Worm (Caenorhabditis elegans) whole organism, young adult: Measurements from ENCODE around the gene pals-17.

Source experiments
- B0035.1 ChIP-seq: sonication (generic microtip); optimal IDR thresholded peaks from 2 replicates; lab custom pipeline; 2016; ENCODE audit warnings: missing genetic modification characterization, mild to moderate bottlenecking, missing compliant biosample characterization, missing genotype, missing genetic modification reagents
- B0336.3 ChIP-seq: fragments of 200-800 bp; sonication (Bioruptor generic); IDR thresholded peaks from 2 replicates; pipeline ENCODE4 v1.3.6; 2022; ENCODE audit warnings: missing genetic modification characterization, missing compliant biosample characterization
- D2030.7 ChIP-seq: fragments of 200-800 bp; sonication (Bioruptor generic); IDR thresholded peaks from 2 replicates; pipeline ENCODE4 v1.3.6; 2022; ENCODE audit warnings: missing genetic modification reagents, missing genetic modification characterization, missing compliant biosample characterization
- F10E7.11 ChIP-seq: sonication (generic microtip); optimal IDR thresholded peaks from 2 replicates; lab custom pipeline; 2017; ENCODE audit warnings: mild to moderate bottlenecking, missing genetic modification characterization, moderate library complexity, missing compliant biosample characterization
- F22D6.2 ChIP-seq: sonication (generic microtip); optimal IDR thresholded peaks from 2 replicates; lab custom pipeline; 2016; ENCODE audit warnings: mild to moderate bottlenecking, missing genetic modification characterization, missing compliant biosample characterization
- F23B12.7 ChIP-seq: sonication (generic microtip); optimal IDR thresholded peaks from 2 replicates; lab custom pipeline; 2017; ENCODE audit warnings: missing genetic modification characterization, mild to moderate bottlenecking, missing compliant biosample characterization, antibody characterized with exemption, moderate library complexity; ENCODE audit not compliant: insufficient read depth
- F37B4.10 ChIP-seq: fragments of 200-800 bp; sonication (Bioruptor generic); IDR thresholded peaks from 2 replicates; pipeline ENCODE4 v1.3.6; 2022; ENCODE audit warnings: missing genetic modification characterization, missing compliant biosample characterization
- F39B2.1 ChIP-seq: fragments of 200-800 bp; sonication (Bioruptor generic); IDR thresholded peaks from 2 replicates; pipeline ENCODE4 v1.3.6; 2022; ENCODE audit warnings: missing genetic modification reagents, missing genetic modification characterization, missing compliant biosample characterization
- T26A5.8 ChIP-seq: sonication (generic microtip); optimal IDR thresholded peaks from 2 replicates; lab custom pipeline; 2016; ENCODE audit warnings: missing genetic modification characterization, missing compliant biosample characterization
- Y53F4B.3 ChIP-seq: fragments of 200-800 bp; sonication (Bioruptor generic); IDR thresholded peaks from 2 replicates; pipeline ENCODE4 v1.3.6; 2022; ENCODE audit warnings: missing genetic modification reagents, missing genetic modification characterization, missing compliant biosample characterization
- Y53G8AR.9 ChIP-seq: fragments of 200-800 bp; sonication (Bioruptor generic); conservative IDR thresholded peaks from 2 replicates; pipeline ENCODE4 v1.3.6; 2022; ENCODE audit warnings: missing genetic modification reagents, missing genetic modification characterization, missing compliant biosample characterization
- Y56A3A.18 ChIP-seq: fragments of 200-800 bp; sonication (Bioruptor generic); IDR thresholded peaks from 2 replicates; pipeline ENCODE4 v1.3.6; 2022; ENCODE audit warnings: missing genetic modification reagents, missing genetic modification characterization, missing compliant biosample characterization
- Y95B8A.8 ChIP-seq: fragments of 200-800 bp; sonication (Bioruptor generic); IDR thresholded peaks from 2 replicates; pipeline ENCODE4 v1.3.6; 2022; ENCODE audit warnings: missing genetic modification reagents, missing genetic modification characterization, missing compliant biosample characterization
- akir-1 ChIP-seq: fragments of 200-800 bp; sonication (Bioruptor generic); optimal IDR thresholded peaks from 2 replicates; lab custom pipeline; 2018; ENCODE audit warnings: mild to moderate bottlenecking, missing genetic modification characterization, moderate library complexity, missing compliant biosample characterization
- ama-1 ChIP-seq, 3 experiments: fragments of 150-350 bp in 1 of 3; sonication (generic microtip) in 2 of 3; optimal IDR thresholded peaks; 2 replicates each; lab custom pipeline; 2014 to 2018; ENCODE audit warnings: missing biosample characterization in 2 of 3, missing genetic modification characterization in 2 of 3, missing genetic modification reagents in 2 of 3
- aptf-2 ChIP-seq: fragments of 200-800 bp; sonication (Bioruptor generic); conservative IDR thresholded peaks from 2 replicates; pipeline ENCODE4 v1.3.6; 2022; ENCODE audit warnings: missing genetic modification reagents, missing genetic modification characterization, missing compliant biosample characterization
- bed-1 ChIP-seq: fragments of 200-800 bp; sonication (Bioruptor generic); IDR thresholded peaks from 2 replicates; pipeline ENCODE4 v1.3.6; 2022; ENCODE audit warnings: missing genetic modification reagents, missing genetic modification characterization, missing compliant biosample characterization
- cebp-2 ChIP-seq: fragments of 200-800 bp; sonication (Bioruptor generic); IDR thresholded peaks from 2 replicates; pipeline ENCODE4 v1.3.6; 2022; ENCODE audit warnings: missing genetic modification characterization, missing compliant biosample characterization
- ceh-58 ChIP-seq: fragments of 200-800 bp; sonication (Bioruptor generic); IDR thresholded peaks from 2 replicates; pipeline ENCODE4 v1.3.6; 2022; ENCODE audit warnings: missing genetic modification characterization, missing compliant biosample characterization
- ceh-91 ChIP-seq: fragments of 200-800 bp; sonication (Bioruptor generic); IDR thresholded peaks from 2 replicates; pipeline ENCODE4 v1.3.6; 2022; ENCODE audit warnings: missing genetic modification reagents, missing genetic modification characterization, missing compliant biosample characterization
- efl-1 ChIP-seq: fragments of 150-350 bp; optimal IDR thresholded peaks from 2 replicates; lab custom pipeline; 2014; ENCODE audit warnings: missing biosample characterization, missing genetic modification reagents, missing genetic modification characterization
- egl-18 ChIP-seq: fragments of 200-800 bp; sonication (Bioruptor generic); IDR thresholded peaks from 2 replicates; pipeline ENCODE4 v1.3.6; 2022; ENCODE audit warnings: missing genetic modification reagents, missing genetic modification characterization, missing compliant biosample characterization
- egrh-3 ChIP-seq: fragments of 200-800 bp; sonication (Bioruptor generic); IDR thresholded peaks from 2 replicates; pipeline ENCODE4 v1.3.6; 2022; ENCODE audit warnings: missing genetic modification reagents, missing genetic modification characterization, missing compliant biosample characterization
- ekl-4 ChIP-seq: fragments of 200-800 bp; sonication (Bioruptor generic); IDR thresholded peaks from 2 replicates; pipeline ENCODE4 v1.3.6; 2022; ENCODE audit warnings: missing genetic modification reagents, missing genetic modification characterization, missing compliant biosample characterization
- gei-17 ChIP-seq: fragments of 200-800 bp; sonication (Bioruptor generic); optimal IDR thresholded peaks from 2 replicates; lab custom pipeline; 2018; ENCODE audit warnings: mild to moderate bottlenecking, missing genetic modification characterization, missing compliant biosample characterization
- hmg-1.2 ChIP-seq: fragments of 200-800 bp; sonication (Bioruptor generic); IDR thresholded peaks from 2 replicates; pipeline ENCODE4 v1.3.6; 2022; ENCODE audit warnings: missing genetic modification reagents, missing genetic modification characterization, missing compliant biosample characterization
- lag-1 ChIP-seq: fragments of 200-800 bp; sonication (Bioruptor generic); IDR thresholded peaks from 2 replicates; pipeline ENCODE4 v1.3.6; 2022; ENCODE audit warnings: missing genetic modification reagents, missing genetic modification characterization, missing compliant biosample characterization
- let-526 ChIP-seq: fragments of 200-800 bp; sonication (Bioruptor generic); IDR thresholded peaks from 2 replicates; pipeline ENCODE4 v1.3.6; 2022; ENCODE audit warnings: missing genetic modification reagents, missing genetic modification characterization, missing compliant biosample characterization
- let-607 ChIP-seq, 2 experiments: fragments of 200-800 bp in 1 of 2; sonication (Bioruptor generic) in 1 of 2; sonication (generic microtip) in 1 of 2; optimal IDR thresholded peaks; 2 replicates each; lab custom pipeline; 2016 to 2018; ENCODE audit warnings: mild to moderate bottlenecking in 2 of 2, missing compliant biosample characterization in 2 of 2, missing genetic modification characterization in 2 of 2, moderate library complexity in 2 of 2, missing genotype in 1 of 2
- lin-40 ChIP-seq: sonication (generic microtip); optimal IDR thresholded peaks from 2 replicates; lab custom pipeline; 2016; ENCODE audit warnings: missing genetic modification characterization, mild to moderate bottlenecking, missing compliant biosample characterization, missing genotype, missing genetic modification reagents
- lin-54 ChIP-seq: fragments of 200-800 bp; sonication (Bioruptor generic); optimal IDR thresholded peaks from 2 replicates; lab custom pipeline; 2018; ENCODE audit warnings: mild to moderate bottlenecking, missing genetic modification characterization, missing compliant biosample characterization
- lir-1 ChIP-seq: fragments of 200-800 bp; sonication (Bioruptor generic); conservative IDR thresholded peaks from 2 replicates; pipeline ENCODE4 v1.3.6; 2022; ENCODE audit warnings: missing genetic modification reagents, missing genetic modification characterization, missing compliant biosample characterization
- lsy-27 ChIP-seq: sonication (generic microtip); optimal IDR thresholded peaks from 2 replicates; lab custom pipeline; 2017; ENCODE audit warnings: missing genetic modification characterization, mild to moderate bottlenecking, missing compliant biosample characterization, antibody characterized with exemption, missing genotype, borderline replicate concordance; ENCODE audit not compliant: insufficient read depth
- madf-10 ChIP-seq: sonication (generic microtip); optimal IDR thresholded peaks from 2 replicates; lab custom pipeline; 2016; ENCODE audit warnings: mild to moderate bottlenecking, missing genetic modification characterization, missing compliant biosample characterization
- madf-3 ChIP-seq: fragments of 200-800 bp; sonication (Bioruptor generic); IDR thresholded peaks from 2 replicates; pipeline ENCODE4 v1.3.6; 2022; ENCODE audit warnings: missing genetic modification reagents, missing genetic modification characterization, missing compliant biosample characterization
- mes-4 ChIP-seq: sonication (generic microtip); optimal IDR thresholded peaks from 2 replicates; lab custom pipeline; 2016; ENCODE audit warnings: missing genotype, missing genetic modification characterization, missing compliant biosample characterization
- nfyb-1 ChIP-seq: fragments of 200-800 bp; sonication (Bioruptor generic); IDR thresholded peaks from 2 replicates; pipeline ENCODE4 v1.3.6; 2022; ENCODE audit warnings: missing genetic modification reagents, missing genetic modification characterization, missing compliant biosample characterization
- nhr-179 ChIP-seq: sonication (generic microtip); optimal IDR thresholded peaks from 2 replicates; lab custom pipeline; 2016; ENCODE audit warnings: mild to moderate bottlenecking, missing genetic modification characterization, missing compliant biosample characterization
- nhr-27 ChIP-seq: fragments of 200-800 bp; sonication (Bioruptor generic); optimal IDR thresholded peaks from 2 replicates; lab custom pipeline; 2018; ENCODE audit warnings: mild to moderate bottlenecking, missing genetic modification characterization, moderate library complexity, missing compliant biosample characterization
- rcor-1 ChIP-seq: fragments of 200-800 bp; sonication (Bioruptor generic); IDR thresholded peaks from 2 replicates; pipeline ENCODE4 v1.3.6; 2022; ENCODE audit warnings: missing genetic modification reagents, missing genetic modification characterization, missing compliant biosample characterization
- rpc-1 ChIP-seq, 2 experiments: fragments of 150-350 bp in 1 of 2; sonication (generic microtip) in 1 of 2; optimal IDR thresholded peaks; 2 replicates each; lab custom pipeline; 2014 to 2018; ENCODE audit warnings: missing biosample characterization in 1 of 2, missing genetic modification characterization in 1 of 2, missing genetic modification reagents in 1 of 2, missing genotype in 1 of 2
- snpc-1.3 ChIP-seq: sonication (generic microtip); optimal IDR thresholded peaks from 2 replicates; lab custom pipeline; 2017; ENCODE audit warnings: missing genetic modification characterization, mild to moderate bottlenecking, missing compliant biosample characterization, antibody characterized with exemption, moderate library complexity, missing genotype, missing genetic modification reagents; ENCODE audit not compliant: insufficient read depth
- tbx-9 ChIP-seq: sonication (generic microtip); optimal IDR thresholded peaks from 2 replicates; lab custom pipeline; 2016; ENCODE audit warnings: borderline replicate concordance, missing genetic modification characterization, inconsistent platforms, missing compliant biosample characterization
- unc-130 ChIP-seq: sonication (generic microtip); optimal IDR thresholded peaks from 2 replicates; lab custom pipeline; 2016; ENCODE audit warnings: missing genetic modification reagents, missing genetic modification characterization, missing compliant biosample characterization
- zfh-2 ChIP-seq: fragments of 200-800 bp; sonication (Bioruptor generic); conservative IDR thresholded peaks from 2 replicates; pipeline ENCODE4 v1.3.6; 2022; ENCODE audit warnings: missing genetic modification reagents, missing genetic modification characterization, missing compliant biosample characterization
- zim-3 ChIP-seq: sonication (generic microtip); optimal IDR thresholded peaks from 2 replicates; lab custom pipeline; 2017; ENCODE audit warnings: mild to moderate bottlenecking, missing genetic modification characterization, moderate library complexity, missing compliant biosample characterization
- ztf-26 ChIP-seq: sonication (generic microtip); optimal IDR thresholded peaks from 2 replicates; lab custom pipeline; 2017; ENCODE audit warnings: missing genetic modification characterization, missing compliant biosample characterization

Gene pals-17

DNA sequence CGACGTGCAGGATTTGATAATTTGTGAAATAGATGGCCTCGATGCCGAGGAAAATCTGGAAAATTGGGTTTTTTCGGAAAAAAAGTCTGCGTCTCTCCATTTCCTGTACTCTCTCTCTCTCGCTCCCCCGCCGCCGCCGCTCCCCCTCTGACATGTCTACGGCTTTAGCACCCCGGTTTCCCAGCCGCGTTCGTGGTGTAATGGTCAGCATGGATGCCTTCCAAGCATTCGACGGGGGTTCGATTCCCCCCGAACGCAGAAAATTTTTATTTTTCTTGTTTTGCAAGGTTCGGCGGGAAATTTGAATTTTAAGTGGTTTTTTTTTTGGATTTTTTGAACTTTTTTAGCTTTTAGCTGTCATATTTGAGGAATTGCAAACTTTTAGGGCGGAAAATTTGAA lies 32.7 kb upstream of the pals-17 start (continued):
- TF ChIP-seq F10E7.11 (tag; lab: Kevin White, UChicago) (peak; percentile 59), lag-1 (GFP tag; lab: Robert Waterston, UW) (no peak), Y53F4B.3 (GFP tag; lab: Robert Waterston, UW) (peak; percentile 48; the same call in 1 of the 2 replicates), aptf-2 (GFP tag; lab: Robert Waterston, UW) (no peak; the same call in 1 of the 2 replicates), snpc-1.3 (tag; lab: Kevin White, UChicago) (peak; percentile 46), ceh-58 (GFP tag; lab: Robert Waterston, UW) (no peak), zfh-2 (GFP tag; lab: Robert Waterston, UW) (peak; percentile 93), ama-1 (optimal IDR thresholded peaks at IDR 0.05; lab: Kevin White, UChicago) (no peak), ama-1 (GFP tag; optimal IDR thresholded peaks at IDR 0.05; lab: Kevin White, UChicago) (peak in 1 of 2 experiments; percentile 90), ceh-91 (GFP tag; lab: Robert Waterston, UW) (0 out of 2 replicates have a peak, but pooled peaks have one; percentile 10), ztf-26 (tag; lab: Kevin White, UChicago) (peak; percentile 67), zim-3 (tag; lab: Kevin White, UChicago) (no peak), F22D6.2 (tag; lab: Kevin White, UChicago) (no peak), F39B2.1 (GFP tag; lab: Robert Waterston, UW) (no peak), ekl-4 (GFP tag; lab: Robert Waterston, UW) (no peak; the same call in 1 of the 2 replicates), F23B12.7 (tag; lab: Kevin White, UChicago) (peak; percentile 77), madf-3 (GFP tag; lab: Robert Waterston, UW) (no peak; the same call in none of the 2 replicates), egrh-3 (peak; percentile 76), madf-10 (peak; percentile 54), egl-18 (no peak), bed-1 (GFP tag; lab: Robert Waterston, UW) (0 out of 2 replicates have a peak, but pooled peaks have one; percentile 36), gei-17 (peak; percentile 15), rcor-1 (peak; percentile 67), akir-1 (no peak), nhr-27 (peak; percentile 31), lin-54 (GFP tag; lab: Kevin White, UChicago) (peak; percentile 78), Y53G8AR.9 (peak; percentile 72), lsy-27 (peak; percentile 76), let-526 (peak; percentile 35; the same call in 1 of the 2 replicates), Y95B8A.8 (GFP tag; lab: Robert Waterston, UW) (0 out of 2 replicates have a peak, but pooled peaks have one; percentile 33), Y56A3A.18 (no peak), F37B4.10 (GFP tag; lab: Robert Waterston, UW) (no peak), unc-130 (GFP tag; lab: Kevin White, UChicago) (no peak), lin-40 (tag; lab: Kevin White, UChicago) (peak; percentile 61), B0336.3 (GFP tag; lab: Robert Waterston, UW) (peak; percentile 46; the same call in 1 of the 2 replicates), hmg-1.2 (GFP tag; lab: Robert Waterston, UW) (peak; percentile 100), mes-4 (tag; lab: Kevin White, UChicago) (no peak), B0035.1 (tag; lab: Kevin White, UChicago) (no peak), D2030.7 (GFP tag; lab: Robert Waterston, UW) (peak; percentile 82), efl-1 (peak; percentile 16), tbx-9 (tag; lab: Kevin White, UChicago) (no peak), lir-1 (peak; percentile 69), nhr-179 (tag; lab: Kevin White, UChicago) (no peak), let-607 (tag; optimal IDR thresholded peaks at IDR 0.05; lab: Kevin White, UChicago) (peak in 1 of 2 experiments; percentile 6), T26A5.8 (tag; lab: Kevin White, UChicago) (no peak), cebp-2 (0 out of 2 replicates have a peak, but pooled peaks have one; percentile 39), nfyb-1 (GFP tag; lab: Robert Waterston, UW) (peak; percentile 84), rpc-1 (optimal IDR thresholded peaks at IDR 0.05; lab: Kevin White, UChicago) (peak; percentile 72), rpc-1 (tag; optimal IDR thresholded peaks at IDR 0.05; lab: Kevin White, UChicago) (peak; percentile 84)
